Worm (Caenorhabditis elegans): ENCODE measurements around the gene ras-1.

The ras-1 gene

ce11 chrII:12382625-12383562 is 30.9 kb upstream of the ras-1 start, which contains the start of gene btb-14:
TSS of gene btb-14 (plus strand) at chrII:12383463.
- TF ChIP-seq nhr-76 (tag; optimal IDR thresholded peaks at IDR 0.05) (no peak), sem-2 (GFP tag; optimal IDR thresholded peaks at IDR 0.05) (no peak), hlh-1 (tag; optimal IDR thresholded peaks at IDR 0.05) (peak; percentile 0), unc-39 (tag; optimal IDR thresholded peaks at IDR 0.05) (peak; percentile 23)

ce11 chrII:12380888-12381287 is 28.8 kb upstream of the ras-1 start:
- TF ChIP-seq ham-2 (GFP tag; optimal IDR thresholded peaks at IDR 0.05), result peak; percentile 12
- no peak for TF ChIP-seq zip-8 (tag; optimal IDR thresholded peaks at IDR 0.05)
- no peak for TF ChIP-seq nhr-76 (tag; optimal IDR thresholded peaks at IDR 0.05)
- no peak for TF ChIP-seq drap-1 (GFP tag; optimal IDR thresholded peaks at IDR 0.05)
- no peak for TF ChIP-seq unc-62 (GFP tag; optimal IDR thresholded peaks at IDR 0.05)
- no peak for TF ChIP-seq unc-120 (tag; optimal IDR thresholded peaks at IDR 0.05; ENCODE audit: poor library complexity, severe bottlenecking)
- TF ChIP-seq ceh-43 (GFP tag; optimal IDR thresholded peaks at IDR 0.05), result no peak

- no peak for TF ChIP-seq pha-4 (tag; optimal IDR thresholded peaks at IDR 0.05)
These were observed 27.4 kb upstream of the ras-1 start, which contains the start of gene marc-5 for ce11 chrII:12379430-12379829. TSS of gene marc-5 (minus strand) at chrII:12379530.

- TF ChIP-seq pha-4 (tag; optimal IDR thresholded peaks at IDR 0.05), result no peak
- no peak for TF ChIP-seq bed-3 (GFP tag; optimal IDR thresholded peaks at IDR 0.05)
- TF ChIP-seq elt-3 (tag; optimal IDR thresholded peaks at IDR 0.05), result no peak
- no peak for TF ChIP-seq nhr-76 (tag; optimal IDR thresholded peaks at IDR 0.05)
- no peak for TF ChIP-seq nhr-2 (tag; optimal IDR thresholded peaks at IDR 0.05)
- no peak for TF ChIP-seq lin-32 (GFP tag; optimal IDR thresholded peaks at IDR 0.05)
- TF ChIP-seq lin-13 (tag; optimal IDR thresholded peaks at IDR 0.05), result no peak
- no peak for TF ChIP-seq ztf-11 (tag; optimal IDR thresholded peaks at IDR 0.05)
- no peak for TF ChIP-seq nhr-237 (tag; optimal IDR thresholded peaks at IDR 0.05)
- TF ChIP-seq unc-39 (tag; optimal IDR thresholded peaks at IDR 0.05), result no peak
- no peak for TF ChIP-seq ceh-43 (GFP tag; optimal IDR thresholded peaks at IDR 0.05)
- TF ChIP-seq unc-120 (tag; optimal IDR thresholded peaks at IDR 0.05; ENCODE audit: poor library complexity, severe bottlenecking), result no peak
- TF ChIP-seq zip-8 (tag; optimal IDR thresholded peaks at IDR 0.05), result no peak
- no peak for TF ChIP-seq M03D4.4 (tag; optimal IDR thresholded peaks at IDR 0.05)
- TF ChIP-seq blmp-1 (tag; optimal IDR thresholded peaks at IDR 0.05), result no peak
- TF ChIP-seq elt-1 (tag; optimal IDR thresholded peaks at IDR 0.05; ENCODE audit: borderline replicate concordance, insufficient read depth), result no peak
These were observed 26.8 kb upstream of the ras-1 start for ce11 chrII:12378793-12379192.

- TF ChIP-seq M03D4.4 (tag; optimal IDR thresholded peaks at IDR 0.05) (no peak), ces-1 (GFP tag; optimal IDR thresholded peaks at IDR 0.05) (peak; percentile 64)
These were observed 21.9 kb upstream of the ras-1 start for ce11 chrII:12373921-12374320.

- TF ChIP-seq lin-32 (GFP tag; optimal IDR thresholded peaks at IDR 0.05), result no peak
- no peak for TF ChIP-seq drap-1 (GFP tag; optimal IDR thresholded peaks at IDR 0.05)
- TF ChIP-seq sptf-1 (tag; optimal IDR thresholded peaks at IDR 0.05), result no peak
- TF ChIP-seq bed-3 (GFP tag; optimal IDR thresholded peaks at IDR 0.05), result no peak
- no peak for TF ChIP-seq zip-8 (tag; optimal IDR thresholded peaks at IDR 0.05)
- no peak for TF ChIP-seq lsy-2 (tag; optimal IDR thresholded peaks at IDR 0.05)
- TF ChIP-seq ceh-43 (GFP tag; optimal IDR thresholded peaks at IDR 0.05), result no peak
- no peak for TF ChIP-seq ceh-83 (GFP tag; optimal IDR thresholded peaks at IDR 0.05)
- TF ChIP-seq pha-4 (tag; optimal IDR thresholded peaks at IDR 0.05), result no peak
- TF ChIP-seq ztf-11 (tag; optimal IDR thresholded peaks at IDR 0.05), result no peak
- TF ChIP-seq nhr-28 (tag; optimal IDR thresholded peaks at IDR 0.05), result no peak
- TF ChIP-seq M03D4.4 (tag; optimal IDR thresholded peaks at IDR 0.05), result no peak
- TF ChIP-seq nhr-237 (tag; optimal IDR thresholded peaks at IDR 0.05), result no peak
- no peak for TF ChIP-seq lin-13 (tag; optimal IDR thresholded peaks at IDR 0.05)
These were observed 17.2 kb upstream of the ras-1 start for ce11 chrII:12369202-12369601.
